Worm (Caenorhabditis elegans) whole organism, early embryonic: ENCODE results near the gene ZK177.9.

Source experiments
- B0310.2 ChIP-seq: sonication (generic microtip); optimal IDR thresholded peaks from 2 replicates; lab custom pipeline; 2016; ENCODE audit warnings: mild to moderate bottlenecking, missing genetic modification characterization, missing compliant biosample characterization
- F13C5.2 ChIP-seq: sonication (generic microtip); optimal IDR thresholded peaks from 2 replicates; lab custom pipeline; 2017; ENCODE audit warnings: mild to moderate bottlenecking, missing genetic modification characterization, inconsistent platforms, missing compliant biosample characterization
- aly-1 ChIP-seq: sonication (generic microtip); optimal IDR thresholded peaks from 2 replicates; lab custom pipeline; 2016; ENCODE audit warnings: missing genetic modification characterization, missing compliant biosample characterization
- ama-1 ChIP-seq: fragments of 150-350 bp; optimal IDR thresholded peaks from 2 replicates; lab custom pipeline; 2014
- ceh-13 ChIP-seq: fragments of 200-800 bp; sonication (Bioruptor generic); optimal IDR thresholded peaks from 2 replicates; lab custom pipeline; 2018; ENCODE audit warnings: mild to moderate bottlenecking, missing genetic modification characterization, missing compliant biosample characterization
- ceh-36 ChIP-seq: sonication (generic microtip); optimal IDR thresholded peaks from 2 replicates; lab custom pipeline; 2016; ENCODE audit warnings: missing genetic modification characterization, inconsistent platforms, missing compliant biosample characterization
- ets-7 ChIP-seq: sonication (generic microtip); optimal IDR thresholded peaks from 2 replicates; lab custom pipeline; 2016; ENCODE audit warnings: missing genotype, missing genetic modification characterization, missing compliant biosample characterization
- flt-1 ChIP-seq: fragments of 200-800 bp; sonication (Bioruptor generic); IDR thresholded peaks from 2 replicates; pipeline ENCODE4 v1.3.6; 2022; ENCODE audit warnings: missing genetic modification characterization, missing compliant biosample characterization
- hmbx-1 ChIP-seq: sonication (generic microtip); optimal IDR thresholded peaks from 2 replicates; lab custom pipeline; 2016; ENCODE audit warnings: mild to moderate bottlenecking, missing genetic modification characterization, missing compliant biosample characterization
- hmg-4 ChIP-seq: fragments of 200-800 bp; sonication (Bioruptor generic); optimal IDR thresholded peaks from 2 replicates; lab custom pipeline; 2018; ENCODE audit warnings: mild to moderate bottlenecking, missing genetic modification characterization, missing compliant biosample characterization
- hnd-1 ChIP-seq: sonication (generic microtip); optimal IDR thresholded peaks from 2 replicates; lab custom pipeline; 2016; ENCODE audit warnings: missing genetic modification characterization, missing compliant biosample characterization
- pes-1 ChIP-seq: fragments of 200-800 bp; sonication (Bioruptor generic); IDR thresholded peaks from 2 replicates; pipeline ENCODE4 v1.3.6; 2022; ENCODE audit warnings: missing genetic modification reagents, missing genetic modification characterization, missing compliant biosample characterization
- scrt-1 ChIP-seq: fragments of 200-800 bp; sonication (Bioruptor generic); IDR thresholded peaks from 2 replicates; pipeline ENCODE4 v1.3.6; 2022; ENCODE audit warnings: missing genetic modification characterization, missing compliant biosample characterization
- sea-1 ChIP-seq: fragments of 200-800 bp; sonication (Bioruptor generic); conservative IDR thresholded peaks from 2 replicates; pipeline ENCODE4 v1.3.6; 2022; ENCODE audit warnings: missing genetic modification characterization, missing compliant biosample characterization
- tbx-11 ChIP-seq: fragments of 200-800 bp; sonication (Bioruptor generic); IDR thresholded peaks from 2 replicates; pipeline ENCODE4 v1.3.6; 2022; ENCODE audit warnings: missing genetic modification characterization, missing compliant biosample characterization
- tbx-37 ChIP-seq: fragments of 200-800 bp; sonication (Bioruptor generic); conservative IDR thresholded peaks from 2 replicates; pipeline ENCODE4 v1.3.6; 2022; ENCODE audit warnings: missing genetic modification reagents, missing genetic modification characterization, missing compliant biosample characterization
- tra-4 ChIP-seq: sonication (generic microtip); optimal IDR thresholded peaks from 2 replicates; lab custom pipeline; 2017; ENCODE audit warnings: missing genetic modification characterization, missing compliant biosample characterization

Gene ZK177.9

DNA sequence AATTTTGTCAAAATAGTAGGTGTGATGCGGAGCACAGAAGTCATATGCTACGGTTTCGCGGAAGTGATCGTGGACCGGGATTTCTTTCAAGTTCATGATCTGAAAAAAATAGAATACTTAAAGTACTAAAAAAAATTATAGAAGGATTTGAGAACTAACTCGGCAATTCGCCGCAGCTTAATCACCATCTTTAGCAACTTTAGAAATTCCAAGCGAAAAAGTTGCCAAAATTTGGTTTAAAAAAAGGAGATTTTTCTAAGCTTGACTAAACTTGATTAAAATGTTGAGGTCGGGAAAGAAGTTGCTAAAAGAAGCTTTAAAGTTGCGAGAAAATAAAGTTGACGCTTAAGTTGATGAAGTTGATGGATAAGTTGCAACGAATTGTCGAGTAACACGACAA, at the start of gene ZK177.9:
TSS of gene ZK177.9 (minus strand) at position 101 of the 400 bp plus-strand sequence.
- TF ChIP-seq F13C5.2 (tag; lab: Kevin White, UChicago) (no peak), scrt-1 (GFP tag; lab: Robert Waterston, UW) (no peak), ceh-36 (tag; lab: Kevin White, UChicago) (no peak), pes-1 (GFP tag; lab: Robert Waterston, UW) (no peak), ceh-13 (GFP tag; lab: Kevin White, UChicago) (no peak), hmg-4 (GFP tag; lab: Kevin White, UChicago) (no peak), tra-4 (tag; lab: Kevin White, UChicago) (no peak)

ce11 chrII:5565082-5565623, 47.6 kb upstream of the ZK177.9 start:
- no peak for TF ChIP-seq hnd-1 (tag; lab: Kevin White, UChicago)
- 0 out of 2 replicates have a peak, but pooled peaks have one; percentile 23 for TF ChIP-seq sea-1 (GFP tag; lab: Robert Waterston, UW)
- TF ChIP-seq ets-7 (tag; lab: Kevin White, UChicago) = no peak

DNA sequence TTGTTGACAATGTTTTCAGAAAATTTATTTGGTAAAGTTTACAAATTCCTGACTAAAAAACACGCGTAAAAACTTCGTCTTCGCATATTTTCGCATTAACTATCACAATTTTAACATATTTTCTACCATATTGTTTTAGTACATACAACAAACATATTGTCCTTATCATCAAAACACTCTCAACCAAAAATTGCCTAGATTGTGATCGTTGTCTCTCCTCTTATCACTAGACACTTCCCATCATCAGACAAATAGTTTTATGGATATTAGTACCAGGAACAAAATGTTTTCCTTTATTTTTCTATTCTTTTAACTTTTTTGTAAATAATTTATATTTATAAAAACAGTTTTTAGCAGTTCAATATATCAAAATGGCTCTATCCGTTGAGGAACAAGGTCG, 43.8 kb upstream of the ZK177.9 start, which contains the start of gene C17C3.3:
TSS of gene C17C3.3 (plus strand) at position 346 of the 400 bp plus-strand sequence.
- no peak for TF ChIP-seq F13C5.2 (tag; lab: Kevin White, UChicago)
- no peak for TF ChIP-seq ceh-13 (GFP tag; lab: Kevin White, UChicago)
- no peak for TF ChIP-seq aly-1 (tag; lab: Kevin White, UChicago)
- no peak for TF ChIP-seq flt-1
- no peak for TF ChIP-seq scrt-1 (GFP tag; lab: Robert Waterston, UW)
- TF ChIP-seq pes-1 (GFP tag; lab: Robert Waterston, UW) = no peak
- TF ChIP-seq tbx-37 (GFP tag; lab: Robert Waterston, UW) = no peak
- no peak for TF ChIP-seq ama-1 (lab: Kevin White, UChicago)
- no peak for TF ChIP-seq hnd-1 (tag; lab: Kevin White, UChicago)
- TF ChIP-seq B0310.2 (tag; lab: Kevin White, UChicago) = no peak
- no peak for TF ChIP-seq ceh-36 (tag; lab: Kevin White, UChicago)
- no peak for TF ChIP-seq sea-1 (GFP tag; lab: Robert Waterston, UW)
- TF ChIP-seq hmbx-1 = no peak
- no peak for TF ChIP-seq ets-7 (tag; lab: Kevin White, UChicago)
- no peak for TF ChIP-seq tra-4 (tag; lab: Kevin White, UChicago)
- no peak for TF ChIP-seq hmg-4 (GFP tag; lab: Kevin White, UChicago)

DNA sequence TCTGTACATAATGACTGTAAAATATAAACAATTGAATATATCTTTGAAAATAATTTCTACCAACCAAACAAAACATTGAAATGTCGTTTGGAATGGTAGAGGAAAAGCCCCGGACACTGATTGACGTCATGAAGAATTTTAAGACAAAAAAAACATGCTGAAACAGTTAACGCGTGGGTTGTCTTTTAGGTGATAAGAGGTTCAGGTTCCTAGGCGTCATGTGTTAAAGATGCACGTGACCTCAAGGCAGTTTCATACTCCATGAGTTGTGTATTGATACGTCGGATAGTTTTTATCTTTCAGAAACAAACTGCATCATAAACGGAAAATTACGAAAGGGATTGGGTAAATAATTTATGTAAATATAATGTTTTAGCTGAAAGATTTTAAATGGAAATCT, 39.6 kb upstream of the ZK177.9 start:
- TF ChIP-seq tbx-37 (GFP tag; lab: Robert Waterston, UW) = no peak
- TF ChIP-seq pes-1 (GFP tag; lab: Robert Waterston, UW) = no peak
- no peak for TF ChIP-seq ets-7 (tag; lab: Kevin White, UChicago)
- TF ChIP-seq aly-1 (tag; lab: Kevin White, UChicago) = no peak
- no peak for TF ChIP-seq tra-4 (tag; lab: Kevin White, UChicago)
- TF ChIP-seq sea-1 (GFP tag; lab: Robert Waterston, UW) = no peak
- TF ChIP-seq F13C5.2 (tag; lab: Kevin White, UChicago) = no peak
- no peak for TF ChIP-seq B0310.2 (tag; lab: Kevin White, UChicago)
- TF ChIP-seq hnd-1 (tag; lab: Kevin White, UChicago) = no peak
- TF ChIP-seq tbx-11 (GFP tag; lab: Robert Waterston, UW) = no peak
- no peak for TF ChIP-seq ceh-36 (tag; lab: Kevin White, UChicago)

DNA sequence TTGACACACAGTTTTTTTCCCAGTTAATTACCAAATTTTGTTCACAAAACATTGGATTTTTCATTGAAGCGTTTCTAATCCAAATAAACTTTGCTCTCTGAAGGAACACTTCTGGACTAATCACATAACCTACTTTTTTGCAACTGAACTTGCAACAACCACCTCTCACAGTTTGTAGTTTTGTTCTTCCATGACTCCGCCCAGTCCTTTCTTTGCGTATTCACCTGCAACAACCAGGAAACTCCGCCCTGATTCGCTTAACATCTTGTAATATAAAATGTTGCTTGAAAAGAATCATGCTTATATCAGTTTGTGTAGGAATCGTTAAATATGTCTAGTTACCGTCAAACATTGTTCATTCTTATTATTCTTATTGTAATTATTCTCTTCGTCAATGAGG, 38.9 kb upstream of the ZK177.9 start, which contains the start of gene ins-11:
TSS of gene ins-11 (plus strand) at position 301 of the 400 bp plus-strand sequence.
- TF ChIP-seq aly-1 (tag; lab: Kevin White, UChicago) (no peak), flt-1 (no peak), ceh-36 (tag; lab: Kevin White, UChicago) (no peak), ceh-13 (GFP tag; lab: Kevin White, UChicago) (no peak), ama-1 (lab: Kevin White, UChicago) (no peak)

DNA sequence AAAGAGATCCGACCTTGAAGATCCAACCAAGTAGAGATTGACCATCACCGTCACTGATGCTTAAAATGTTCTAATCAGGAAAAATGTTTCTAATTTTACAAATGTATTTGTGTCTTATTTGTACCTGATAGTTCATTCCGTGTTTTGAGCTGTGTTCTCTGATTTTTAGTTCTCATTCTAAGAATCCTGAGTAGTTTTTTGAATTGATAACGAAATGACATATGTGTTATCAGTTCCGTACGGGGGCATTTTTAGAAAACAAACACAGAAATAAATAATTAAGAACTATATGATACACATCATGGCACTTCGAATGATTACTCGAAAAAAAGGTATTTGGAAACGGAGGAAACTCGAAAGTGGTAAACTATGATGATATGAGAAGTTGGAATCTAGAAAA, 38.0 kb upstream of the ZK177.9 start:
- no peak for TF ChIP-seq ceh-13 (GFP tag; lab: Kevin White, UChicago)
- TF ChIP-seq hmg-4 (GFP tag; lab: Kevin White, UChicago) = no peak
- no peak for TF ChIP-seq flt-1
- no peak for TF ChIP-seq F13C5.2 (tag; lab: Kevin White, UChicago)
- no peak for TF ChIP-seq tra-4 (tag; lab: Kevin White, UChicago)
- TF ChIP-seq ama-1 (lab: Kevin White, UChicago) = no peak
- TF ChIP-seq tbx-11 (GFP tag; lab: Robert Waterston, UW) = no peak
- TF ChIP-seq aly-1 (tag; lab: Kevin White, UChicago) = no peak
- no peak for TF ChIP-seq tbx-37 (GFP tag; lab: Robert Waterston, UW)
- no peak for TF ChIP-seq sea-1 (GFP tag; lab: Robert Waterston, UW)
- TF ChIP-seq pes-1 (GFP tag; lab: Robert Waterston, UW) = no peak
- no peak for TF ChIP-seq ets-7 (tag; lab: Kevin White, UChicago)
- TF ChIP-seq hnd-1 (tag; lab: Kevin White, UChicago) = no peak
- TF ChIP-seq B0310.2 (tag; lab: Kevin White, UChicago) = no peak
- TF ChIP-seq scrt-1 (GFP tag; lab: Robert Waterston, UW) = no peak
- TF ChIP-seq hmbx-1 = no peak
- no peak for TF ChIP-seq ceh-36 (tag; lab: Kevin White, UChicago)

DNA sequence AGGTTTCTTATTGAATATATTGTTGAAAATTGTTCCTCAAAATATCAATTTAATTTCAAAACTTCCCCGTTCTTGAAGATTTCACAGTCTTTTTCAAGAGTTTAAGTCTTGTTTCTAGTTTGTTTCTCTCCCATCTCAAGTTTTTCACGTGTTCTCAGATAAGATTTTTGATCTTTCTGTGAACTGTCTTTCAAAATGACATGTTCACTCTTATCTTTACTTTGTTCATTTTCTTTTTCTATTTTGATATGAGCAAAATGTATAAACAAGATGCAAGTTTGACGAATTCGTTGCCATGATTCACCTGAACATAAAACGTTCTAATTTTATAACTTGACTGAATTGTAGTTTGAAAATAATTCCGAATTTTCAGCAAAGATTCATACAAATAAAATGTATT, 37.2 kb upstream of the ZK177.9 start:
- TF ChIP-seq hmg-4 (GFP tag; lab: Kevin White, UChicago) = no peak

DNA sequence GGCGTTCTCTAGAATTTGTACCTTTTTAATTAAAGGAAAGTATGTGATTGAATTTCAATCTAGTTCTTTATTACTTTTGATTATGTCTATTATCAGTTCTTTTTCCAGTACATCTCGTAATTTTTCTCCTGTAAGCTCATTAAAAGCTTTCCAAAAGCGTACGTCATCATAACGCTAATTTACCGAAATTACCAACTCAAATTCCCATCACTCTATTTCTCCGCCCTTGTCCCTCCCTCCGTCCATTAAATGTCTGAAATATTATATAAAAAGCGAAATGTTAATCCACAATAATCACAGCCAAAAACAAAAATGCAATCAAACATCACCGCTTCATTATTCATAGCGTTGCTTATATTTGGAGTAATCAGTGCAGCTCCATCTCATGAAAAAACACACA, 36.8 kb upstream of the ZK177.9 start, which contains the start of gene ins-12:
TSS of gene ins-12 (plus strand) at position 301 of the 400 bp plus-strand sequence.
- TF ChIP-seq ceh-36 (tag; lab: Kevin White, UChicago) (no peak), scrt-1 (GFP tag; lab: Robert Waterston, UW) (no peak), ets-7 (tag; lab: Kevin White, UChicago) (no peak), hmbx-1 (no peak)
